Comparison of ENCODE assay signal across 1 worm cellular context in the genomic region with DNA sequence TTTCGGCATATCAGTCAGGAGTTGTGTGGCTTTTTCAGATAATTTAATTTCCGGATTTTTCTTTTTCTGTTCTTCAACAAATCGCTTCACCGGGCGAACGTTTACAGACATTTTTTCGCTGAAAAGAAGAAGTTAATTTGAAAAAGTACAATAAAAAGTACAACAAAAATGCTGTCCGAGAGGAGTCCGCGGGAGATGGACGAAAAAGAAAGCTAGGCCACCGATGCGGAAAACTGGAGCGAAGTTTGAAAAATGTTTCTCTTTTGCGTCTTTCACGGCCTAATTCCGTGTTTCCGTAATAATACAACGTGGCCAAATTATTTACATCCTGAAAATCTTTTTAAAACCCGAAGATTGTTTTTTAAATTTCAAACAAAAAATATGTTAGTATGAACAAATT.
TF ChIP-seq lines count a peak whose summit lies in the region.

Gene thoc-5 (minus strand): TSS at position 152 of the 400 bp plus-strand sequence.

TF ChIP-seq in whole organism, L4 larva, 104 proteins besides CTCF, POLR2A, EP300 and RAD21 (continued from another document):
- no peak for TF ChIP-seq ceh-28 (tag; optimal IDR thresholded peaks at IDR 0.05; lab: Kevin White, UChicago)
- TF ChIP-seq duxl-1 (tag; optimal IDR thresholded peaks at IDR 0.05; lab: Kevin White, UChicago; ENCODE audit: poor library complexity): peak; percentile 65
- TF ChIP-seq snpc-1.2 (GFP tag; IDR thresholded peaks at IDR 0.05; lab: Robert Waterston, UW): no peak
- TF ChIP-seq ceh-32 (tag; optimal IDR thresholded peaks at IDR 0.05; lab: Kevin White, UChicago; ENCODE audit: poor library complexity): no peak
- 0 out of 2 replicates have a peak, but pooled peaks have one; percentile 4 for TF ChIP-seq D1046.2 (GFP tag; IDR thresholded peaks at IDR 0.05; lab: Robert Waterston, UW)
- no peak for TF ChIP-seq mxl-3 (GFP tag; optimal IDR thresholded peaks at IDR 0.05; lab: Kevin White, UChicago)
- TF ChIP-seq set-16 (GFP tag; IDR thresholded peaks at IDR 0.05; lab: Robert Waterston, UW): no peak
- TF ChIP-seq pqm-1 (tag; optimal IDR thresholded peaks at IDR 0.05; lab: Kevin White, UChicago): no peak
- TF ChIP-seq rbr-2 (tag; optimal IDR thresholded peaks at IDR 0.05; lab: Kevin White, UChicago): peak; percentile 57
- TF ChIP-seq tra-1 (GFP tag; IDR thresholded peaks at IDR 0.05; lab: Robert Waterston, UW): peak; percentile 72; the same call in 1 of the 2 replicates
- peak; percentile 74; the same call in 1 of the 2 replicates for TF ChIP-seq ceh-44 (GFP tag; IDR thresholded peaks at IDR 0.05; lab: Robert Waterston, UW)
- no peak for TF ChIP-seq nhr-25 (tag; optimal IDR thresholded peaks at IDR 0.05; lab: Kevin White, UChicago; ENCODE audit: borderline replicate concordance, insufficient read depth)
- TF ChIP-seq egl-43 (GFP tag; IDR thresholded peaks at IDR 0.05; lab: Robert Waterston, UW): no peak
- no peak for TF ChIP-seq lin-38 (GFP tag; IDR thresholded peaks at IDR 0.05; lab: Robert Waterston, UW)
- no peak for TF ChIP-seq nhr-77 (tag; optimal IDR thresholded peaks at IDR 0.05; lab: Kevin White, UChicago)
- TF ChIP-seq sdz-12 (GFP tag; optimal IDR thresholded peaks at IDR 0.05; lab: Kevin White, UChicago): peak; percentile 75
- TF ChIP-seq ZK546.5 (tag; optimal IDR thresholded peaks at IDR 0.05; lab: Kevin White, UChicago): no peak
- no peak for TF ChIP-seq ces-1 (GFP tag; optimal IDR thresholded peaks at IDR 0.05; lab: Kevin White, UChicago)
- no peak for TF ChIP-seq ama-1 (optimal IDR thresholded peaks at IDR 0.05; lab: Kevin White, UChicago)
- TF ChIP-seq lin-29 (GFP tag; IDR thresholded peaks at IDR 0.05; lab: Robert Waterston, UW): no peak
- TF ChIP-seq cey-2 (tag; optimal IDR thresholded peaks at IDR 0.05; lab: Kevin White, UChicago; ENCODE audit: borderline replicate concordance, insufficient read depth): no peak
- TF ChIP-seq ceh-62 (tag; optimal IDR thresholded peaks at IDR 0.05; lab: Kevin White, UChicago): no peak
- no peak for TF ChIP-seq pha-4 (GFP tag; IDR thresholded peaks at IDR 0.05; lab: Robert Waterston, UW)
- TF ChIP-seq pha-4 (tag; optimal IDR thresholded peaks at IDR 0.05; lab: Kevin White, UChicago): no peak
- no peak for TF ChIP-seq Y105C5A.15 (GFP tag; IDR thresholded peaks at IDR 0.05; lab: Robert Waterston, UW)
- peak; percentile 35 for TF ChIP-seq F37D6.2 (tag; optimal IDR thresholded peaks at IDR 0.05; lab: Kevin White, UChicago)
- TF ChIP-seq daf-12 (tag; optimal IDR thresholded peaks at IDR 0.05; lab: Kevin White, UChicago): no peak
- TF ChIP-seq T26A8.4 (GFP tag; IDR thresholded peaks at IDR 0.05; lab: Robert Waterston, UW): no peak
- peak; percentile 81 for TF ChIP-seq dmd-6 (GFP tag; IDR thresholded peaks at IDR 0.05; lab: Robert Waterston, UW)
- TF ChIP-seq zag-1 (tag; optimal IDR thresholded peaks at IDR 0.05; lab: Kevin White, UChicago): no peak
